Fruit fly (Drosophila melanogaster) whole organism: Measurements from ENCODE around the gene CG34241.
A peak's percentile ranks its signal among the peaks of the same experiment; 100 is the strongest.

Experiments used
- CG8478 ChIP-seq: fragments of >200 bp; optimal IDR thresholded peaks from 2 replicates; lab custom pipeline; 2018; ENCODE audit warnings: inconsistent platforms
- Dll ChIP-seq: fragments of >200 bp; optimal IDR thresholded peaks from 2 replicates; lab custom pipeline; 2017
- EcR ChIP-seq, 2 experiments: fragments of >200 bp; optimal IDR thresholded peaks; 2 replicates each; lab custom pipeline; 2017; ENCODE audit warnings: missing biosample characterization in 2 of 2, missing genetic modification characterization in 2 of 2, missing genetic modification reagents in 2 of 2
- pan ChIP-seq: fragments of >200 bp; optimal IDR thresholded peaks from 2 replicates; lab custom pipeline; 2017
- psq ChIP-seq: fragments of >200 bp; optimal IDR thresholded peaks from 2 replicates; lab custom pipeline; 2017
- usp ChIP-seq: fragments of >200 bp; optimal IDR thresholded peaks from 2 replicates; lab custom pipeline; 2017; ENCODE audit warnings: missing biosample characterization, missing genetic modification characterization, mixed read lengths

Gene CG34241

dm6 chr3L:12163693-12164092 is 35.9 kb downstream of the CG34241 start, which contains the start of gene CG9760:
CG9760 (minus strand) TSS chr3L:12163735.
- TF ChIP-seq CG8478, result no peak
- TF ChIP-seq pan, result no peak
- TF ChIP-seq EcR (GFP tag; optimal IDR thresholded peaks at IDR 0.05; lab: Kevin White, UChicago), result no peak
- no peak for TF ChIP-seq psq
- TF ChIP-seq Dll (lab: Kevin White, UChicago), result peak; percentile 31

- TF ChIP-seq psq, result no peak
- no peak for TF ChIP-seq usp (GFP tag; lab: Kevin White, UChicago)
- no peak for TF ChIP-seq Dll (lab: Kevin White, UChicago)
- TF ChIP-seq CG8478, result no peak
Measured at dm6 chr3L:12175382-12175781, 47.6 kb downstream of the CG34241 start, which contains the start of gene Rh7. Rh7 (minus strand) TSS chr3L:12175482.

dm6 chr3L:12177301-12177700 is 49.5 kb downstream of the CG34241 start, which contains the start of gene CAH2:
CAH2 (plus strand) TSS chr3L:12177601.
- no peak for TF ChIP-seq Dll (lab: Kevin White, UChicago)
